Worm (Caenorhabditis elegans): ENCODE measurements around the gene srh-23.

ce11 chrV:4965790-4966189 lies 44.9 kb downstream of the srh-23 start:
- TF ChIP-seq snpc-4 (tag; optimal IDR thresholded peaks at IDR 0.05), result no peak
- TF ChIP-seq unc-62 (GFP tag; optimal IDR thresholded peaks at IDR 0.05), result no peak
- peak; percentile 55 for TF ChIP-seq nfya-1 (tag; optimal IDR thresholded peaks at IDR 0.05; ENCODE audit: insufficient read depth)
- TF ChIP-seq nhr-11 (tag; optimal IDR thresholded peaks at IDR 0.05), result no peak
- no peak for TF ChIP-seq tbx-2 (tag; optimal IDR thresholded peaks at IDR 0.05)
- no peak for TF ChIP-seq nhr-28 (tag; optimal IDR thresholded peaks at IDR 0.05)
- no peak for TF ChIP-seq nhr-237 (tag; optimal IDR thresholded peaks at IDR 0.05)
- TF ChIP-seq mdl-1 (tag; optimal IDR thresholded peaks at IDR 0.05), result no peak
- TF ChIP-seq ceh-28 (tag; optimal IDR thresholded peaks at IDR 0.05), result no peak
- no peak for TF ChIP-seq ceh-82 (tag; optimal IDR thresholded peaks at IDR 0.05)
- no peak for TF ChIP-seq nhr-25 (tag; optimal IDR thresholded peaks at IDR 0.05)
